Fruit fly (Drosophila melanogaster) whole organism, adult: Measurements from ENCODE around the gene CG8664.

Experiments used
- Crg-1 ChIP-seq: fragments of 200-800 bp; sonication (Bioruptor generic); optimal IDR thresholded peaks from 2 replicates; lab custom pipeline; 2016; ENCODE audit warnings: missing biosample characterization, missing genetic modification characterization
- Hr96 ChIP-seq: fragments of 200-800 bp; sonication (Bioruptor generic); optimal IDR thresholded peaks from 2 replicates; lab custom pipeline; 2016; ENCODE audit warnings: missing biosample characterization, missing genetic modification characterization
- pad ChIP-seq: fragments of 200-800 bp; sonication (Bioruptor generic); optimal IDR thresholded peaks from 3 replicates; lab custom pipeline; 2017; ENCODE audit warnings: missing biosample characterization, missing genetic modification characterization, mild to moderate bottlenecking, moderate library complexity, missing genetic modification reagents

- TF ChIP-seq pad (GFP tag; lab: Kevin White, UChicago) (no peak), Crg-1 (no peak), Hr96 (GFP tag; lab: Kevin White, UChicago) (no peak)
Observed at dm6 chrX:17301705-17302104, 19.2 kb upstream of the CG8664 start, which contains the start of gene Fim.
